Fruit fly (Drosophila melanogaster) whole organism, embryonic: ENCODE measurements around the gene Pex7.

Source experiments
- ATbp ChIP-seq: fragments of 200-800 bp; sonication (Bioruptor generic); optimal IDR thresholded peaks from 2 replicates; lab custom pipeline; 2017; ENCODE audit warnings: missing biosample characterization, mild to moderate bottlenecking, missing genetic modification characterization, missing genetic modification reagents
- Aef1 ChIP-seq: fragments of 200-800 bp; sonication (Bioruptor generic); IDR thresholded peaks from 3 replicates; pipeline ENCODE4 v1.3.6; 2022; ENCODE audit warnings: missing biosample characterization, missing genetic modification characterization
- CG11723 ChIP-seq: fragments of 200-800 bp; sonication (Bioruptor generic); optimal IDR thresholded peaks from 2 replicates; lab custom pipeline; 2017; ENCODE audit warnings: missing biosample characterization, mild to moderate bottlenecking, missing genetic modification characterization
- CG12155 ChIP-seq: fragments of 200-800 bp; sonication (Bioruptor generic); optimal IDR thresholded peaks from 3 replicates; lab custom pipeline; 2016; ENCODE audit warnings: missing biosample characterization, missing genetic modification characterization
- CG12236 ChIP-seq: fragments of 200-800 bp; sonication (Bioruptor generic); optimal IDR thresholded peaks from 2 replicates; lab custom pipeline; 2016; ENCODE audit warnings: missing biosample characterization, missing genetic modification characterization
- CG12769 ChIP-seq: fragments of 200-800 bp; sonication (Bioruptor generic); optimal IDR thresholded peaks from 2 replicates; lab custom pipeline; 2019; ENCODE audit warnings: missing biosample characterization, mild to moderate bottlenecking, missing genetic modification characterization, moderate library complexity
- CG14710 ChIP-seq: fragments of 200-800 bp; sonication (Bioruptor generic); optimal IDR thresholded peaks from 3 replicates; lab custom pipeline; 2019; ENCODE audit warnings: missing biosample characterization, mild to moderate bottlenecking, missing genetic modification characterization, moderate library complexity
- CG1603 ChIP-seq: fragments of 200-800 bp; sonication (Bioruptor generic); optimal IDR thresholded peaks from 2 replicates; lab custom pipeline; 2019; ENCODE audit warnings: missing biosample characterization, mild to moderate bottlenecking, missing genetic modification characterization, moderate library complexity
- CG16779 ChIP-seq: fragments of 200-800 bp; sonication (Bioruptor generic); IDR thresholded peaks from 2 replicates; pipeline ENCODE4 v1.3.6; 2022; ENCODE audit warnings: missing biosample characterization, missing genetic modification characterization
- CG16815 ChIP-seq: fragments of 200-800 bp; sonication (Bioruptor generic); optimal IDR thresholded peaks from 3 replicates; lab custom pipeline; 2017; ENCODE audit warnings: missing biosample characterization, mild to moderate bottlenecking, missing genetic modification characterization
- CG3726 ChIP-seq: fragments of 200-800 bp; sonication (Bioruptor generic); IDR thresholded peaks from 3 replicates; pipeline ENCODE4, ENCODE4 v1.3.6; 2022; ENCODE audit warnings: missing biosample characterization, missing genetic modification characterization
- CG5953 ChIP-seq: fragments of 200-800 bp; sonication (Bioruptor generic); IDR thresholded peaks from 2 replicates; pipeline ENCODE4 v1.3.6; 2022; ENCODE audit warnings: missing biosample characterization, missing genetic modification characterization
- CG6765 ChIP-seq: fragments of 200-800 bp; sonication (Bioruptor generic); optimal IDR thresholded peaks from 3 replicates; lab custom pipeline; 2017; ENCODE audit warnings: missing biosample characterization, mild to moderate bottlenecking, missing genetic modification characterization
- CG7928 ChIP-seq: fragments of 200-800 bp; sonication (Bioruptor generic); optimal IDR thresholded peaks from 2 replicates; lab custom pipeline; 2017; ENCODE audit warnings: missing biosample characterization, mild to moderate bottlenecking, missing genetic modification characterization
- CG7987 ChIP-seq: fragments of 200-800 bp; sonication (Bioruptor generic); optimal IDR thresholded peaks from 2 replicates; lab custom pipeline; 2018; ENCODE audit warnings: missing biosample characterization, mild to moderate bottlenecking, missing genetic modification characterization, moderate library complexity
- CG8765 ChIP-seq: fragments of 200-800 bp; sonication (Bioruptor generic); IDR thresholded peaks from 2 replicates; pipeline ENCODE4 v1.3.6; 2022; ENCODE audit warnings: missing biosample characterization, missing genetic modification characterization
- ERR ChIP-seq: fragments of 200-800 bp; sonication (Bioruptor generic); optimal IDR thresholded peaks from 2 replicates; lab custom pipeline; 2016; ENCODE audit warnings: missing biosample characterization, missing genetic modification characterization
- Fer1 ChIP-seq: fragments of 200-800 bp; sonication (Bioruptor generic); optimal IDR thresholded peaks from 2 replicates; lab custom pipeline; 2017; ENCODE audit warnings: missing biosample characterization, mild to moderate bottlenecking, missing genetic modification characterization
- HLH54F ChIP-seq: fragments of 200-800 bp; sonication (Bioruptor generic); optimal IDR thresholded peaks from 3 replicates; lab custom pipeline; 2016; ENCODE audit warnings: missing biosample characterization, missing genetic modification characterization
- Hsf ChIP-seq: fragments of 200-800 bp; sonication (Bioruptor generic); optimal IDR thresholded peaks from 3 replicates; lab custom pipeline; 2016; ENCODE audit warnings: missing biosample characterization, missing genetic modification characterization
- Myb ChIP-seq: fragments of 200-800 bp; sonication (Bioruptor generic); optimal IDR thresholded peaks from 2 replicates; lab custom pipeline; 2016; ENCODE audit warnings: missing biosample characterization, missing genetic modification characterization
- NC2β ChIP-seq: fragments of 200-800 bp; sonication (Bioruptor generic); optimal IDR thresholded peaks from 2 replicates; lab custom pipeline; 2016; ENCODE audit warnings: missing biosample characterization, missing genetic modification characterization
- Nf-YA ChIP-seq: fragments of 200-800 bp; sonication (Bioruptor generic); IDR thresholded peaks from 2 replicates; pipeline ENCODE4 v1.3.6; 2022; ENCODE audit warnings: missing biosample characterization, missing genetic modification characterization
- Sry-β ChIP-seq: fragments of 200-800 bp; sonication (Bioruptor generic); optimal IDR thresholded peaks from 2 replicates; lab custom pipeline; 2018; ENCODE audit warnings: missing biosample characterization, mild to moderate bottlenecking, missing genetic modification characterization, moderate library complexity
- Xrp1 ChIP-seq: fragments of 200-800 bp; sonication (Bioruptor generic); IDR thresholded peaks from 2 replicates; pipeline ENCODE4 v1.3.6; 2022; ENCODE audit warnings: missing biosample characterization, missing genetic modification characterization
- ac ChIP-seq: fragments of 200-800 bp; sonication (Bioruptor generic); optimal IDR thresholded peaks from 3 replicates; lab custom pipeline; 2017; ENCODE audit warnings: missing biosample characterization, mild to moderate bottlenecking, missing genetic modification characterization
- ap ChIP-seq: fragments of 200-800 bp; sonication (Bioruptor generic); IDR thresholded peaks from 2 replicates; pipeline ENCODE4 v1.3.6; 2022; ENCODE audit warnings: missing biosample characterization, missing genetic modification characterization
- bbx ChIP-seq: fragments of 200-800 bp; sonication (Bioruptor generic); IDR thresholded peaks from 2 replicates; pipeline ENCODE4 v1.3.6; 2022; ENCODE audit warnings: missing biosample characterization, missing genetic modification characterization; ENCODE audit not compliant: partially characterized antibody
- btn ChIP-seq: fragments of 200-800 bp; sonication (Bioruptor generic); optimal IDR thresholded peaks from 2 replicates; lab custom pipeline; 2016; ENCODE audit warnings: missing biosample characterization, missing genetic modification characterization
- crp ChIP-seq, 2 experiments: fragments of 200-800 bp; sonication (Bioruptor generic); optimal IDR thresholded peaks; 2 replicates in 1 of 2; 3 replicates in 1 of 2; lab custom pipeline; 2017; ENCODE audit warnings: missing biosample characterization in 2 of 2, missing genetic modification characterization in 2 of 2, mild to moderate bottlenecking in 1 of 2, moderate library complexity in 1 of 2
- dysf ChIP-seq: fragments of 200-800 bp; sonication (Bioruptor generic); IDR thresholded peaks from 3 replicates; pipeline ENCODE4 v1.3.6; 2022; ENCODE audit warnings: missing biosample characterization, missing genetic modification characterization
- ftz-f1 ChIP-seq: fragments of 200-800 bp; sonication (Bioruptor generic); optimal IDR thresholded peaks from 2 replicates; lab custom pipeline; 2016; ENCODE audit warnings: missing biosample characterization, missing genetic modification characterization
- gsb ChIP-seq: fragments of 200-800 bp; sonication (Bioruptor generic); IDR thresholded peaks from 2 replicates; pipeline ENCODE4 v1.3.6; 2022; ENCODE audit warnings: missing biosample characterization, missing genetic modification characterization
- h ChIP-seq: fragments of >200 bp; optimal IDR thresholded peaks from 2 replicates; lab custom pipeline; 2017
- insv ChIP-seq, 2 experiments: fragments of 200-800 bp; sonication (Bioruptor generic); optimal IDR thresholded peaks; 3 replicates each; lab custom pipeline; 2016 to 2018; ENCODE audit warnings: missing biosample characterization in 2 of 2, missing genetic modification characterization in 2 of 2
- mam ChIP-seq: fragments of 200-800 bp; sonication (Bioruptor generic); optimal IDR thresholded peaks from 3 replicates; lab custom pipeline; 2016; ENCODE audit warnings: missing biosample characterization, missing genetic modification characterization
- mirr ChIP-seq: fragments of 200-800 bp; sonication (Bioruptor generic); optimal IDR thresholded peaks from 3 replicates; lab custom pipeline; 2018; ENCODE audit warnings: missing biosample characterization, mild to moderate bottlenecking, missing genetic modification characterization
- odd ChIP-seq: fragments of 200-800 bp; sonication (Bioruptor generic); optimal IDR thresholded peaks from 2 replicates; lab custom pipeline; 2017; ENCODE audit warnings: missing biosample characterization, mild to moderate bottlenecking, missing genetic modification characterization
- pho ChIP-seq: fragments of 200-800 bp; sonication (Bioruptor generic); optimal IDR thresholded peaks from 2 replicates; lab custom pipeline; 2016; ENCODE audit warnings: missing biosample characterization, missing genetic modification characterization
- pnt ChIP-seq: fragments of 200-800 bp; sonication (Bioruptor generic); optimal IDR thresholded peaks from 3 replicates; lab custom pipeline; 2016; ENCODE audit warnings: missing biosample characterization, missing genetic modification characterization
- ro ChIP-seq: fragments of 200-800 bp; sonication (Bioruptor generic); IDR thresholded peaks from 2 replicates; pipeline ENCODE4 v1.3.6; 2022; ENCODE audit warnings: missing biosample characterization, missing genetic modification characterization
- sd ChIP-seq: fragments of 200-800 bp; sonication (Bioruptor generic); optimal IDR thresholded peaks from 3 replicates; lab custom pipeline; 2018; ENCODE audit warnings: missing biosample characterization, mild to moderate bottlenecking, missing genetic modification characterization, moderate library complexity
- shn ChIP-seq: fragments of 200-800 bp; sonication (Bioruptor generic); optimal IDR thresholded peaks from 3 replicates; lab custom pipeline; 2016; ENCODE audit warnings: missing biosample characterization, missing genetic modification characterization
- tna ChIP-seq: fragments of 200-800 bp; sonication (Bioruptor generic); IDR thresholded peaks from 2 replicates; pipeline ENCODE4 v1.3.6; 2022; ENCODE audit warnings: missing biosample characterization, missing genetic modification characterization; ENCODE audit not compliant: partially characterized antibody
- toy ChIP-seq: fragments of 200-800 bp; sonication (Bioruptor generic); IDR thresholded peaks from 2 replicates; pipeline ENCODE4 v1.3.6; 2022; ENCODE audit warnings: missing biosample characterization, missing genetic modification characterization
- twi ChIP-seq: fragments of 200-800 bp; optimal IDR thresholded peaks from 2 replicates; lab custom pipeline; 2019; ENCODE audit warnings: missing biosample characterization, mild to moderate bottlenecking, missing genetic modification characterization, moderate library complexity
- unc-4 ChIP-seq: fragments of 200-800 bp; sonication (Bioruptor generic); IDR thresholded peaks from 2 replicates; pipeline ENCODE4 v1.3.6; 2022; ENCODE audit warnings: missing biosample characterization, missing genetic modification characterization; ENCODE audit not compliant: partially characterized antibody
- wek ChIP-seq: fragments of 200-800 bp; sonication (Bioruptor generic); optimal IDR thresholded peaks from 3 replicates; lab custom pipeline; 2018; ENCODE audit warnings: missing biosample characterization, mild to moderate bottlenecking, missing genetic modification characterization, moderate library complexity
- zen ChIP-seq: fragments of 200-800 bp; sonication (Bioruptor generic); optimal IDR thresholded peaks from 3 replicates; lab custom pipeline; 2018; ENCODE audit warnings: missing biosample characterization, mild to moderate bottlenecking, missing genetic modification characterization, moderate library complexity
- zf30C ChIP-seq: fragments of 200-800 bp; sonication (Bioruptor generic); optimal IDR thresholded peaks from 3 replicates; lab custom pipeline; 2018; ENCODE audit warnings: missing biosample characterization, mild to moderate bottlenecking, missing genetic modification characterization

The Pex7 gene

dm6 chr3L:8672199-8673059 lies 25.5 kb downstream of the Pex7 start (continued):
- TF ChIP-seq wek, result no peak
- no peak for TF ChIP-seq CG16815 (GFP tag; lab: Kevin White, UChicago)
- TF ChIP-seq CG8765 (GFP tag; lab: Robert Waterston, UW), result no peak
- TF ChIP-seq CG11723, result no peak
- TF ChIP-seq NC2β (GFP tag; lab: Kevin White, UChicago), result no peak
- TF ChIP-seq CG3726, result no peak
- TF ChIP-seq ro (GFP tag; lab: Robert Waterston, UW), result no peak
- TF ChIP-seq CG6765 (GFP tag; lab: Kevin White, UChicago), result no peak
- TF ChIP-seq ap (GFP tag; lab: Robert Waterston, UW), result no peak
- no peak for TF ChIP-seq tna (GFP tag; lab: Robert Waterston, UW)
- no peak for TF ChIP-seq h (lab: Kevin White, UChicago)
- TF ChIP-seq CG12155 (GFP tag; lab: Kevin White, UChicago), result peak; percentile 35
- TF ChIP-seq Nf-YA (GFP tag; lab: Robert Waterston, UW), result no peak
- TF ChIP-seq unc-4, result no peak
- no peak for TF ChIP-seq pnt
- TF ChIP-seq CG5953 (GFP tag; lab: Robert Waterston, UW), result no peak
- TF ChIP-seq HLH54F, result peak; percentile 30
- TF ChIP-seq ATbp, result no peak
- TF ChIP-seq CG12236 (GFP tag; lab: Kevin White, UChicago), result no peak
- TF ChIP-seq toy (GFP tag; lab: Robert Waterston, UW), result no peak
- TF ChIP-seq CG1603, result peak; percentile 23
- peak; percentile 65 for TF ChIP-seq pho (GFP tag; lab: Kevin White, UChicago)
- peak; percentile 37 for TF ChIP-seq Hsf
- TF ChIP-seq ERR (GFP tag; lab: Kevin White, UChicago), result no peak
- no peak for TF ChIP-seq Sry-β (GFP tag; lab: Kevin White, UChicago)
- peak; percentile 11; the same call in 1 of the 3 replicates for TF ChIP-seq Aef1 (GFP tag; lab: Robert Waterston, UW)
- peak; percentile 63 for TF ChIP-seq ftz-f1 (GFP tag; lab: Kevin White, UChicago)
- TF ChIP-seq mirr, result no peak
- TF ChIP-seq CG12769 (tag; lab: Kevin White, UChicago), result peak; percentile 58
- TF ChIP-seq zen (tag; lab: Kevin White, UChicago), result no peak
- TF ChIP-seq Myb (GFP tag; lab: Kevin White, UChicago), result no peak
- TF ChIP-seq mam (GFP tag; lab: Kevin White, UChicago), result no peak
- TF ChIP-seq crp (GFP tag; optimal IDR thresholded peaks at IDR 0.05; lab: Kevin White, UChicago), result no peak
- no peak for TF ChIP-seq CG7928 (GFP tag; lab: Kevin White, UChicago)
- no peak for TF ChIP-seq insv (GFP tag; optimal IDR thresholded peaks at IDR 0.05; lab: Kevin White, UChicago)
- TF ChIP-seq CG7987, result no peak
- TF ChIP-seq gsb (GFP tag; lab: Robert Waterston, UW), result no peak
- no peak for TF ChIP-seq ac
- peak; percentile 28; the same call in 1 of the 2 replicates for TF ChIP-seq Xrp1 (GFP tag; lab: Robert Waterston, UW)
- TF ChIP-seq shn (GFP tag; lab: Kevin White, UChicago), result no peak
- TF ChIP-seq CG16779 (GFP tag; lab: Robert Waterston, UW), result no peak
- TF ChIP-seq bbx, result no peak
- TF ChIP-seq CG14710, result no peak
- no peak for TF ChIP-seq odd (GFP tag; lab: Kevin White, UChicago)
- no peak for TF ChIP-seq twi
- peak; percentile 1 for TF ChIP-seq zf30C (GFP tag; lab: Kevin White, UChicago)
- peak; percentile 63; the same call in 2 of the 3 replicates for TF ChIP-seq dysf (GFP tag; lab: Robert Waterston, UW)
- no peak for TF ChIP-seq btn (GFP tag; lab: Kevin White, UChicago)
- TF ChIP-seq Fer1 (GFP tag; lab: Kevin White, UChicago), result no peak
- TF ChIP-seq sd (tag; lab: Kevin White, UChicago), result peak; percentile 23
